Worm (Caenorhabditis elegans): ENCODE results near the gene erd-2.2.

Gene erd-2.2

DNA sequence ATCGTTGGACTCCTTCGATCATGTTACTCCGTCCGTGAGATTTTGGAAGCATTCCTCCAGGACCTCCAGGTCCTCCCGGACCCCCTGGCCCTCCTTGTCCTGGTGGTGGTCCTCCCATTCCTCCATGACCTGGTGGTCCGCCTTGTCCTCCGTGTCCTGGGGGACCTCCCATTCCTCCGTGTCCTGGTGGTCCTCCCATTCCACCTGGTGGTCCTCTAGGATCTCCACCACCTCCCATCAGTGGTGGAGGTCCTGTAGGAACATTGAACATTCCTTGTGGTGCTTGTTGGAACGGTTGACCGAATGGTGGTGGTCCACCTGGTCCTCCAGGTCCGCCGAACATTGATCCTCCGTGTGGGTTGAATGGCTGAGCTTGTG, 47.1 kb downstream of the erd-2.2 start:
- TF ChIP-seq dmd-6 (GFP tag; IDR thresholded peaks at IDR 0.05) (no peak), jun-1 (tag; optimal IDR thresholded peaks at IDR 0.05) (no peak), nhr-25 (tag; optimal IDR thresholded peaks at IDR 0.05; ENCODE audit: borderline replicate concordance, insufficient read depth) (no peak), ceh-32 (tag; optimal IDR thresholded peaks at IDR 0.05; ENCODE audit: poor library complexity) (no peak), dve-1 (tag; optimal IDR thresholded peaks at IDR 0.05; ENCODE audit: insufficient read depth) (no peak), egl-43 (GFP tag; IDR thresholded peaks at IDR 0.05) (0 out of 2 replicates have a peak, but pooled peaks have one; percentile 26), attf-4 (tag; optimal IDR thresholded peaks at IDR 0.05) (no peak), set-16 (GFP tag; IDR thresholded peaks at IDR 0.05) (peak; percentile 95), php-3 (GFP tag; IDR thresholded peaks at IDR 0.05) (no peak), egl-27 (tag; optimal IDR thresholded peaks at IDR 0.05) (no peak), rbr-2 (tag; optimal IDR thresholded peaks at IDR 0.05) (no peak), unc-62 (GFP tag; optimal IDR thresholded peaks at IDR 0.05 in 1 of 2) (peak in 1 of 2 experiments; percentile 68), unc-62 (tag; optimal IDR thresholded peaks at IDR 0.05) (no peak), F37D6.2 (tag; optimal IDR thresholded peaks at IDR 0.05) (no peak), ceh-62 (tag; optimal IDR thresholded peaks at IDR 0.05) (no peak), Y48G9A.11 (GFP tag; IDR thresholded peaks at IDR 0.05) (no peak), nhr-76 (tag; optimal IDR thresholded peaks at IDR 0.05) (no peak), nhr-6 (tag; optimal IDR thresholded peaks at IDR 0.05) (no peak), ztf-7 (tag; optimal IDR thresholded peaks at IDR 0.05) (no peak), daf-8 (GFP tag; IDR thresholded peaks at IDR 0.05) (no peak), nhr-10 (tag; optimal IDR thresholded peaks at IDR 0.05) (no peak), nhr-11 (tag; optimal IDR thresholded peaks at IDR 0.05) (no peak)

All from whole organism, L4 larva.